Worm (Caenorhabditis elegans) whole organism, midembryonic: Measurements from ENCODE around the gene col-13.

Experiments
- flt-1 ChIP-seq: fragments of 200-800 bp; sonication (Bioruptor generic); IDR thresholded peaks from 2 replicates; pipeline ENCODE4 v1.3.6; 2022; ENCODE audit warnings: missing genetic modification characterization, missing compliant biosample characterization
- ref-1 ChIP-seq: fragments of 200-800 bp; sonication (Bioruptor generic); conservative IDR thresholded peaks from 2 replicates; pipeline ENCODE4 v1.3.6; 2022; ENCODE audit warnings: missing genetic modification reagents, missing genetic modification characterization, missing compliant biosample characterization

DNA sequence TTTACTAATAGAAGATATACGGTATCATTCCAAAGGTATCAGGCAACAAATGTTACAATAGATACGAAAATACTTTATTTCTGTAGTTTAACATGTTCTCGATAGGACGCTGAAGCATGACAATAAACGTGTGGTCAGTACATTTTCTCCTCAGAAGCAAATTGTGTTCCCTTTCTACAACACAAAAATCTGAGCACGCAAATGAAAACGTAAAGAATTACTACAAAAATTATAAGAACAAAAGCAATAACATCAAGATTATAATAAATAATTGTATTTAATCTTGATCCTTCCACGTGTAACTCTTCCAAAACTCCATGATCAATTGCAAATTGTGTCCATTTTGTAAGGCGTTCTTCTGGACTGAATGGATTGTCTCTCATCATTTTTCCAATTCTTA lies 41.9 kb downstream of the col-13 start:
- no peak for TF ChIP-seq ref-1 (GFP tag; lab: Robert Waterston, UW)
- TF ChIP-seq flt-1 = no peak
